In the genomic region with DNA sequence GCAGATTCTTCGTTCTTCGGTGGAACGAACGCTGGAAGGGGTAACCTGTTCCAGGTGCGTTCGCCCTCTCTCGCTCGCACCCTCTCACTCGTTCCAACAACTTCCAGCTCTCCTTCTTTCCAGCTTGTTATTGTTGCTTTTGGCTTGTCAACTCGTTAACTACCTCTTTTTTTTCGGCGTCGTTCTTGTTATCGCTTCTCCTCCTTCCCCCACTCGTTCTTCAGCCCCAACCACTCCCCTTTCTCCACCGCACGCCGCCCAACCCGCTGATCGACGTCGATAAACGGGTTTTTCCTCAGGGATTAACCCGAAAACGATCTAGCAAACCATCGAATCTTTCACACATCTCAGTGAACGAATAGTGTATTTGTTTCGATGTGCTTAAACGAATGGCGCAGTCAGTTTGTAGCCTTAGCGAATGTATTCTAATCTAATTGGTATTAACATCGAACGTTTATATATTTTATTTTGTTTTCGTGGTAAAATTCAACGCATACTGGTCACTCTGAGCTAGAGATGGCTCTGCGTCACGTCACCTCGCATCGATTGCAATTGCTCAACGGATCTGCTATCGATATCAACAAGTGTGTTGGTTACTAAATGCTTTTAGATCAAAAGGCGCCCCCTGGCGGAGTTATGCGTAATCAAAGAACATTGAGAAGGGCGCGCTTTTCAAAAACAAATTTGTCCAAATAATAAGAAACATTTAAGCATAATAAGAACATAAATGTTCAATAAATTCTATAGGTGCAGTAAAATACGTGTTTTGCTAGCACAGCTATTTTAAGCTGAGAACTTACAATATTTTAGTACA, we compare ENCODE assay signal across 1 fruit fly cellular context.
TF ChIP-seq lines count a peak whose summit lies in the region.

TSS of gene fz4 (minus strand) at position 529 of the 814 bp plus-strand sequence.

TF ChIP-seq in whole organism, embryonic, 481 proteins besides CTCF, POLR2A, EP300 and RAD21 (continued from another document):
- TF ChIP-seq Bgb (GFP tag; IDR thresholded peaks at IDR 0.05; lab: Robert Waterston, UW; ENCODE audit: partially characterized antibody) (peak; percentile 90), jing (GFP tag; optimal IDR thresholded peaks at IDR 0.05; lab: Kevin White, UChicago) (no peak), CG4854 (GFP tag; optimal IDR thresholded peaks at IDR 0.05; lab: Kevin White, UChicago) (no peak), bcd (GFP tag; optimal IDR thresholded peaks at IDR 0.05; lab: Kevin White, UChicago) (peak; percentile 13), oc (tag; optimal IDR thresholded peaks at IDR 0.05; lab: Kevin White, UChicago) (peak; percentile 40), CG32767 (GFP tag; IDR thresholded peaks at IDR 0.05; lab: Robert Waterston, UW) (peak; percentile 77), CG12659 (GFP tag; optimal IDR thresholded peaks at IDR 0.05; lab: Kevin White, UChicago) (peak; percentile 60), Neu2 (GFP tag; optimal IDR thresholded peaks at IDR 0.05; lab: Kevin White, UChicago; ENCODE audit: borderline replicate concordance) (no peak), Adf1 (GFP tag; IDR thresholded peaks at IDR 0.05; lab: Robert Waterston, UW) (peak; percentile 61; the same call in 1 of the 2 replicates), dimm (GFP tag; IDR thresholded peaks at IDR 0.05; lab: Robert Waterston, UW) (no peak), pb (GFP tag; optimal IDR thresholded peaks at IDR 0.05; lab: Kevin White, UChicago) (peak; percentile 21), CG2712 (tag; optimal IDR thresholded peaks at IDR 0.05; lab: Kevin White, UChicago) (peak; percentile 12), CG9797 (GFP tag; optimal IDR thresholded peaks at IDR 0.05; lab: Kevin White, UChicago) (peak; percentile 69), en (GFP tag; optimal IDR thresholded peaks at IDR 0.05; lab: Kevin White, UChicago) (no peak), psq (GFP tag; optimal IDR thresholded peaks at IDR 0.05; lab: Kevin White, UChicago) (peak; percentile 78), CG17385 (GFP tag; optimal IDR thresholded peaks at IDR 0.05; lab: Kevin White, UChicago) (peak; percentile 43), CG8281 (tag; optimal IDR thresholded peaks at IDR 0.05; lab: Kevin White, UChicago) (no peak), CG8765 (GFP tag; IDR thresholded peaks at IDR 0.05; lab: Robert Waterston, UW) (0 out of 2 replicates have a peak, but pooled peaks have one; percentile 13), mirr (GFP tag; optimal IDR thresholded peaks at IDR 0.05; lab: Kevin White, UChicago) (peak; percentile 17), pzg (GFP tag; optimal IDR thresholded peaks at IDR 0.05; lab: Kevin White, UChicago) (peak; percentile 63)
